Worm (Caenorhabditis elegans): ENCODE measurements around the gene C54H2.4.

The C54H2.4 gene

DNA sequence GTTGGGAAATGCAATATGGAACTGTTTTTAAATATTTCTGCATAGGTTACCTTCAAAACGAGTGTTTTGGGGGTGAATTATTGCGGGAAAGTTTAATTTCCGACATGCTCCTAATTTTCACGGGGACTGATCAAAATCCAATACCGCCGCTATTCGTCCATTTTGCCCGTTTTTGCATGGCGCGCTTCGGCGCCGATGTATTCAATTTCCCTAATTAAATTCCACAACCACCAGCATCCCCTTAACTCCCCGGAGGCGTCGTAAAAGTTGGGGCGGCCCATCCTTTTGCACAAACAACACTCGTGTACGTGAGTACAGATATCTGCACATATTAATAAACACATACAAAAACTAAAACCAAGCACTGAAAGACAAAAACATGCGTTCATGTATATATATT lies 46.0 kb downstream of the C54H2.4 start (continued):
- TF ChIP-seq ceh-20 (GFP tag; IDR thresholded peaks at IDR 0.05): no peak

DNA sequence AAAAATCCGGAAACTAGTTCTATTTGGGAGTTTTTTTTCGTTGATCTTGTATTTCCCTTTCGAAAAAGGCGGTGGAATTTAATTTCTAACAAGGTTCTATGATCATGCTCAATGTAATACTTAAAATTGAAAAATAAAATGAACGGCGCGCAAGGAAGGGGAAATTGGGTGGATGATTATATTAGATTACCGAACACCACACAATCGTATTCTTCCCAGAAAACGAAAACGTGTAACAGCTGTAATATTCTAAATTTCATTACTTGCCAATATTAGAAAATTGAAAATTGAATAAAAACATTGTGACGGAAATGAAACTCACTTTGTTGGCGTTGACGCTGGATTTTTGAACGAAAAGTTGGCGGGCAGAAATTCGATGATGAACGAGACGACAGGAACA lies 46.8 kb downstream of the C54H2.4 start:
- TF ChIP-seq Y105C5A.15 (GFP tag; IDR thresholded peaks at IDR 0.05) (no peak), aha-1 (tag) (peak; percentile 71), zip-11 (GFP tag; IDR thresholded peaks at IDR 0.05) (no peak), nhr-48 (tag; optimal IDR thresholded peaks at IDR 0.05) (no peak), lir-3 (tag; optimal IDR thresholded peaks at IDR 0.05) (no peak), Y5F2A.4 (GFP tag; optimal IDR thresholded peaks at IDR 0.05) (no peak), madf-9 (GFP tag; conservative IDR thresholded peaks at IDR 0.05) (no peak), ces-1 (GFP tag; optimal IDR thresholded peaks at IDR 0.05) (peak; percentile 66)

DNA sequence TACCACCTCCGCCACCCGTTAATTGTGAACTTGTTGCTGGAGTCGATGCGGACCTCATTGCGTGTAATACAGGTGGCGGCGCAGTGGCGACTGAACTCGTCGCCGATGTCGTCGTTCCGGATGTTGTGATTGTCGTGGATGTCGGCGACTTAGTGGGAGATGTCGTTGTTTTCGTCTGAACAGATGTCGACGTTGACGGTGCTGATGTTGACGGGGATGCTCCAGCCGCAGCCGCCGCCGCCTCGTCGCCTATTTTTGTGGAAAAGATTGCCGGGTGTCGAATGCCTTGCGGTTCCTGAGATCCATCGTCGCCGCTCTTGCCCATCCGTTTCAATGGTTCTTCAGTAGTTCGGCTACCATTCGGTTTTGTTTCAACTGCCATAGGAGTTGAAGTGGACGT lies 49.6 kb downstream of the C54H2.4 start:
- TF ChIP-seq egl-43 (GFP tag; IDR thresholded peaks at IDR 0.05) (0 out of 2 replicates have a peak, but pooled peaks have one; percentile 12), set-16 (GFP tag; IDR thresholded peaks at IDR 0.05) (peak; percentile 62; the same call in 1 of the 2 replicates), mep-1 (tag; optimal IDR thresholded peaks at IDR 0.05) (no peak), ctbp-1 (GFP tag; IDR thresholded peaks at IDR 0.05) (no peak), hif-1 (tag; optimal IDR thresholded peaks at IDR 0.05) (no peak)

DNA sequence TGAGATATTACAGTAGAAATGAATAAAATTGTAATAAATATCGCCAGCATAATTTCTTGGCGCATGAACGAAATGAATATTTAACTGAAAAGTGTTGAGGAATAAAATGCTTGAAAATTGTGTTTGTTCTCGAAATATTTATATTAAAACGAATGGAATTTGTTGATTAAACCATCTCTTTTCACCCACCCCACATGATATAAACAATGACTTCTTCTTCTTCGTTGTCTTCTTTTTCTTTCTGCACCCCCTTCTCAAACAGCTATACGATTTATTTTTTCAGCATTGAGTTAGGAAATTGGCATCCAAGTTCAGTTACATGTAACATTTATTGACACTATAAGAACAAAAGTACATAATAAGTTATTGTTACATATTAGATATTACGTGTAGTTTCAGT lies 50.4 kb downstream of the C54H2.4 start, which contains the start of gene C41G11.1:
Gene C41G11.1 (minus strand): TSS at position 101 of the 400 bp plus-strand sequence.
- no peak for TF ChIP-seq vab-7 (GFP tag; IDR thresholded peaks at IDR 0.05)
- TF ChIP-seq egl-27 (tag; optimal IDR thresholded peaks at IDR 0.05): no peak
- TF ChIP-seq unc-62 (GFP tag; optimal IDR thresholded peaks at IDR 0.05 in 1 of 2): no peak
- TF ChIP-seq unc-62 (tag; optimal IDR thresholded peaks at IDR 0.05): no peak
- TF ChIP-seq tra-1 (GFP tag; IDR thresholded peaks at IDR 0.05): no peak
- no peak for TF ChIP-seq daf-8 (GFP tag; IDR thresholded peaks at IDR 0.05)
- TF ChIP-seq Y75B8A.6 (GFP tag; IDR thresholded peaks at IDR 0.05): no peak
- no peak for TF ChIP-seq arid-1 (GFP tag; conservative IDR thresholded peaks at IDR 0.05)
- no peak for TF ChIP-seq ceh-82 (tag; optimal IDR thresholded peaks at IDR 0.05)
- TF ChIP-seq saeg-2 (GFP tag; IDR thresholded peaks at IDR 0.05): no peak
- TF ChIP-seq daf-16 (GFP tag; optimal IDR thresholded peaks at IDR 0.05): no peak
- no peak for TF ChIP-seq daf-16 (tag; optimal IDR thresholded peaks at IDR 0.05)
- no peak for TF ChIP-seq ctbp-1 (GFP tag; IDR thresholded peaks at IDR 0.05)
- no peak for TF ChIP-seq nhr-237 (tag; optimal IDR thresholded peaks at IDR 0.05)
- TF ChIP-seq fos-1 (tag; optimal IDR thresholded peaks at IDR 0.05): no peak
- TF ChIP-seq pqm-1 (tag; optimal IDR thresholded peaks at IDR 0.05): no peak

Data from whole organism, L4 larva.